Fruit fly (Drosophila melanogaster) whole organism, embryonic: Measurements from ENCODE around the gene prt.

Experiments
- CG10274 ChIP-seq: fragments of 200-800 bp; sonication (Bioruptor generic); optimal IDR thresholded peaks from 3 replicates; lab custom pipeline; 2017; ENCODE audit warnings: missing biosample characterization, mild to moderate bottlenecking, missing genetic modification characterization
- CG30403 ChIP-seq: fragments of 200-800 bp; sonication (Bioruptor generic); optimal IDR thresholded peaks from 3 replicates; lab custom pipeline; 2016; ENCODE audit warnings: missing biosample characterization, missing genetic modification characterization
- CG5180 ChIP-seq: fragments of 200-800 bp; sonication (Bioruptor generic); optimal IDR thresholded peaks from 3 replicates; lab custom pipeline; 2017; ENCODE audit warnings: missing biosample characterization, missing genetic modification characterization, mild to moderate bottlenecking, moderate library complexity, missing genetic modification reagents
- CG6654 ChIP-seq: fragments of 200-800 bp; sonication (Bioruptor generic); optimal IDR thresholded peaks from 2 replicates; lab custom pipeline; 2017; ENCODE audit warnings: missing biosample characterization, mild to moderate bottlenecking, missing genetic modification characterization
- bcd ChIP-seq: fragments of 200-800 bp; sonication (Bioruptor generic); optimal IDR thresholded peaks from 2 replicates; lab custom pipeline; 2017; ENCODE audit warnings: missing biosample characterization, mild to moderate bottlenecking, missing genetic modification characterization
- dpn ChIP-seq, 2 experiments: fragments of 200-800 bp; sonication (Bioruptor generic); optimal IDR thresholded peaks; 3 replicates each; lab custom pipeline; 2016; ENCODE audit warnings: missing biosample characterization in 2 of 2, missing genetic modification characterization in 2 of 2
- lmd ChIP-seq: fragments of 200-800 bp; sonication (Bioruptor generic); IDR thresholded peaks from 2 replicates; pipeline ENCODE4 v1.3.6; 2022; ENCODE audit warnings: missing biosample characterization, missing genetic modification characterization
- twi ChIP-seq: fragments of 200-800 bp; optimal IDR thresholded peaks from 2 replicates; lab custom pipeline; 2019; ENCODE audit warnings: missing biosample characterization, mild to moderate bottlenecking, missing genetic modification characterization, moderate library complexity

- TF ChIP-seq dpn (GFP tag; optimal IDR thresholded peaks at IDR 0.05; lab: Kevin White, UChicago) (no peak), CG30403 (GFP tag; lab: Kevin White, UChicago) (no peak), twi (tag; lab: Kevin White, UChicago) (no peak), CG10274 (GFP tag; lab: Kevin White, UChicago) (no peak), lmd (GFP tag; lab: Robert Waterston, UW) (no peak), bcd (GFP tag; lab: Kevin White, UChicago) (no peak), CG5180 (GFP tag; lab: Kevin White, UChicago) (no peak), CG6654 (GFP tag; lab: Kevin White, UChicago) (no peak)
Observed at dm6 chr3R:23683757-23684156, 15.1 kb downstream of the prt start, which contains the start of gene CG18754.
